Fruit fly (Drosophila melanogaster) whole organism, embryonic: Measurements from ENCODE around the gene Ttc26.

ENCODE experiments used
- Aef1 ChIP-seq: fragments of 200-800 bp; sonication (Bioruptor generic); IDR thresholded peaks from 3 replicates; pipeline ENCODE4 v1.3.6; 2022; ENCODE audit warnings: missing biosample characterization, missing genetic modification characterization
- Antp ChIP-seq: fragments of 200-800 bp; sonication (Bioruptor generic); optimal IDR thresholded peaks from 3 replicates; lab custom pipeline; 2016; ENCODE audit warnings: missing biosample characterization, missing genetic modification characterization
- BEAF-32 ChIP-seq: fragments of 200-800 bp; sonication (Bioruptor generic); optimal IDR thresholded peaks from 3 replicates; lab custom pipeline; 2017; ENCODE audit warnings: missing biosample characterization, missing genetic modification characterization, mild to moderate bottlenecking, moderate library complexity, missing genetic modification reagents
- Bgb ChIP-seq: fragments of 200-800 bp; sonication (Bioruptor generic); IDR thresholded peaks from 2 replicates; pipeline ENCODE4 v1.3.6; 2022; ENCODE audit warnings: missing biosample characterization, missing genetic modification characterization; ENCODE audit not compliant: partially characterized antibody
- CG10267 ChIP-seq: fragments of 200-800 bp; sonication (Bioruptor generic); optimal IDR thresholded peaks from 2 replicates; lab custom pipeline; 2018; ENCODE audit warnings: missing biosample characterization, mild to moderate bottlenecking, missing genetic modification characterization, moderate library complexity
- CG10462 ChIP-seq: fragments of 200-800 bp; sonication (Bioruptor generic); optimal IDR thresholded peaks from 2 replicates; lab custom pipeline; 2016; ENCODE audit warnings: missing biosample characterization, missing genetic modification characterization
- CG12942 ChIP-seq: fragments of 200-800 bp; sonication (Bioruptor generic); optimal IDR thresholded peaks from 3 replicates; lab custom pipeline; 2016; ENCODE audit warnings: missing biosample characterization, missing genetic modification characterization
- CG14965 ChIP-seq: fragments of 200-800 bp; sonication (Bioruptor generic); optimal IDR thresholded peaks from 2 replicates; lab custom pipeline; 2016; ENCODE audit warnings: missing biosample characterization, missing genetic modification characterization, borderline replicate concordance
- CG16863 ChIP-seq: fragments of 200-800 bp; sonication (Bioruptor generic); optimal IDR thresholded peaks from 3 replicates; lab custom pipeline; 2016; ENCODE audit warnings: missing biosample characterization, missing genetic modification characterization
- CG18262 ChIP-seq: fragments of 200-800 bp; optimal IDR thresholded peaks from 3 replicates; lab custom pipeline; 2019; ENCODE audit warnings: missing biosample characterization, mild to moderate bottlenecking, missing genetic modification characterization, moderate library complexity
- CG4328 ChIP-seq: fragments of 200-800 bp; sonication (Bioruptor generic); optimal IDR thresholded peaks from 3 replicates; lab custom pipeline; 2017; ENCODE audit warnings: missing biosample characterization, missing genetic modification reagents, missing genetic modification characterization
- CG43689 ChIP-seq: fragments of 200-800 bp; sonication (Bioruptor generic); IDR thresholded peaks from 2 replicates; pipeline ENCODE4 v1.3.6; 2022; ENCODE audit warnings: missing biosample characterization, missing genetic modification characterization
- CG4404 ChIP-seq: fragments of 200-800 bp; sonication (Bioruptor generic); IDR thresholded peaks from 2 replicates; pipeline ENCODE4 v1.3.6; 2022; ENCODE audit warnings: missing biosample characterization, missing genetic modification characterization
- CG4617 ChIP-seq: fragments of 200-800 bp; sonication (Bioruptor generic); optimal IDR thresholded peaks from 3 replicates; lab custom pipeline; 2016; ENCODE audit warnings: missing biosample characterization, missing genetic modification characterization, borderline replicate concordance
- CG4820 ChIP-seq: fragments of 200-800 bp; sonication (Bioruptor generic); optimal IDR thresholded peaks from 3 replicates; lab custom pipeline; 2016; ENCODE audit warnings: missing biosample characterization, missing genetic modification characterization
- CG5953 ChIP-seq: fragments of 200-800 bp; sonication (Bioruptor generic); IDR thresholded peaks from 2 replicates; pipeline ENCODE4 v1.3.6; 2022; ENCODE audit warnings: missing biosample characterization, missing genetic modification characterization
- CG8924 ChIP-seq: fragments of 200-800 bp; optimal IDR thresholded peaks from 3 replicates; lab custom pipeline; 2019; ENCODE audit warnings: missing biosample characterization, mild to moderate bottlenecking, missing genetic modification characterization, moderate library complexity
- E2f2 ChIP-seq: fragments of 200-800 bp; sonication (Bioruptor generic); IDR thresholded peaks from 2 replicates; pipeline ENCODE4 v1.3.6; 2022; ENCODE audit warnings: missing biosample characterization, missing genetic modification characterization
- Fer1 ChIP-seq: fragments of 200-800 bp; sonication (Bioruptor generic); optimal IDR thresholded peaks from 2 replicates; lab custom pipeline; 2017; ENCODE audit warnings: missing biosample characterization, mild to moderate bottlenecking, missing genetic modification characterization
- Fer3 ChIP-seq: fragments of 200-800 bp; sonication (Bioruptor generic); optimal IDR thresholded peaks from 2 replicates; lab custom pipeline; 2018; ENCODE audit warnings: missing biosample characterization, mild to moderate bottlenecking, missing genetic modification characterization, moderate library complexity
- Kr ChIP-seq: fragments of 200-800 bp; sonication (Bioruptor generic); optimal IDR thresholded peaks from 2 replicates; lab custom pipeline; 2017; ENCODE audit warnings: missing biosample characterization, mild to moderate bottlenecking, missing genetic modification characterization
- Myb ChIP-seq: fragments of 200-800 bp; sonication (Bioruptor generic); optimal IDR thresholded peaks from 2 replicates; lab custom pipeline; 2016; ENCODE audit warnings: missing biosample characterization, missing genetic modification characterization
- NFAT ChIP-seq: fragments of 200-800 bp; sonication (Bioruptor generic); IDR thresholded peaks from 2 replicates; pipeline ENCODE4 v1.3.6; 2022; ENCODE audit warnings: missing biosample characterization, missing genetic modification characterization
- Ssrp ChIP-seq: fragments of 200-800 bp; sonication (Bioruptor generic); optimal IDR thresholded peaks from 2 replicates; lab custom pipeline; 2018; ENCODE audit warnings: missing biosample characterization, mild to moderate bottlenecking, missing genetic modification characterization, moderate library complexity
- Trl ChIP-seq, 3 experiments: fragments of >200 bp in 2 of 3; fragments of 200-800 bp in 1 of 3; sonication (Bioruptor generic) in 1 of 3; optimal IDR thresholded peaks; 2 replicates in 1 of 3; 3 replicates in 2 of 3; lab custom pipeline; 2016 to 2017; ENCODE audit warnings: missing biosample characterization in 1 of 3, missing genetic modification characterization in 1 of 3
- al ChIP-seq: fragments of 200-800 bp; sonication (Bioruptor generic); IDR thresholded peaks from 2 replicates; pipeline ENCODE4 v1.3.6; 2022; ENCODE audit warnings: missing biosample characterization, missing genetic modification characterization
- az2 ChIP-seq: fragments of 200-800 bp; sonication (Bioruptor generic); optimal IDR thresholded peaks from 3 replicates; lab custom pipeline; 2016; ENCODE audit warnings: missing biosample characterization, missing genetic modification characterization
- cad ChIP-seq: fragments of >200 bp; optimal IDR thresholded peaks from 2 replicates; lab custom pipeline; 2017; ENCODE audit warnings: missing biosample characterization, missing genetic modification characterization
- caup ChIP-seq: fragments of 200-800 bp; sonication (Bioruptor generic); optimal IDR thresholded peaks from 3 replicates; lab custom pipeline; 2017; ENCODE audit warnings: missing biosample characterization, mild to moderate bottlenecking, missing genetic modification characterization, moderate library complexity; ENCODE audit not compliant: severe bottlenecking
- da ChIP-seq: fragments of 200-800 bp; sonication (Bioruptor generic); optimal IDR thresholded peaks from 2 replicates; lab custom pipeline; 2016; ENCODE audit warnings: missing biosample characterization, missing genetic modification characterization
- danr ChIP-seq: fragments of 200-800 bp; sonication (Bioruptor generic); IDR thresholded peaks from 2 replicates; pipeline ENCODE4 v1.3.6; 2022; ENCODE audit warnings: missing biosample characterization, missing genetic modification characterization
- dimm ChIP-seq: fragments of 200-800 bp; sonication (Bioruptor generic); IDR thresholded peaks from 2 replicates; pipeline ENCODE4 v1.3.6; 2022; ENCODE audit warnings: missing biosample characterization, missing genetic modification characterization
- dmrt99B ChIP-seq: fragments of 200-800 bp; sonication (Bioruptor generic); optimal IDR thresholded peaks from 2 replicates; lab custom pipeline; 2018; ENCODE audit warnings: missing biosample characterization, mild to moderate bottlenecking, missing genetic modification characterization, moderate library complexity
- gce ChIP-seq: fragments of 200-800 bp; sonication (Bioruptor generic); IDR thresholded peaks from 3 replicates; pipeline ENCODE4 v1.3.6; 2022; ENCODE audit warnings: missing biosample characterization, missing genetic modification characterization
- grn ChIP-seq: fragments of 200-800 bp; sonication (Bioruptor generic); optimal IDR thresholded peaks from 3 replicates; lab custom pipeline; 2017; ENCODE audit warnings: missing biosample characterization, missing genetic modification characterization
- jing ChIP-seq: fragments of 200-800 bp; sonication (Bioruptor generic); optimal IDR thresholded peaks from 2 replicates; lab custom pipeline; 2018; ENCODE audit warnings: missing biosample characterization, mild to moderate bottlenecking, missing genetic modification characterization
- kay ChIP-seq: fragments of 200-800 bp; sonication (Bioruptor generic); optimal IDR thresholded peaks from 2 replicates; lab custom pipeline; 2016; ENCODE audit warnings: missing biosample characterization, missing genetic modification characterization
- klu ChIP-seq: fragments of 200-800 bp; sonication (Bioruptor generic); IDR thresholded peaks from 2 replicates; pipeline ENCODE4 v1.3.6; 2022; ENCODE audit warnings: missing biosample characterization, missing genetic modification characterization
- lilli ChIP-seq: fragments of 200-800 bp; sonication (Bioruptor generic); optimal IDR thresholded peaks from 3 replicates; lab custom pipeline; 2016; ENCODE audit warnings: missing biosample characterization, missing genetic modification characterization
- luna ChIP-seq: fragments of 200-800 bp; sonication (Bioruptor generic); optimal IDR thresholded peaks from 2 replicates; lab custom pipeline; 2016; ENCODE audit warnings: missing biosample characterization, missing genetic modification characterization
- pan ChIP-seq, 4 experiments: fragments of >200 bp in 3 of 4; fragments of 200-800 bp in 1 of 4; sonication (Bioruptor generic) in 1 of 4; optimal IDR thresholded peaks in 3 of 4; IDR thresholded peaks in 1 of 4; 2 replicates each; pipeline versions ENCODE4 v1.3.6 to Lab custom; 2017 to 2022; ENCODE audit warnings: missing biosample characterization in 2 of 4, missing genetic modification characterization in 2 of 4, mixed read lengths in 1 of 4
- phol ChIP-seq: fragments of 200-800 bp; sonication (Bioruptor generic); optimal IDR thresholded peaks from 3 replicates; lab custom pipeline; 2018; ENCODE audit warnings: missing biosample characterization, mild to moderate bottlenecking, missing genetic modification characterization, moderate library complexity
- pnt ChIP-seq: fragments of 200-800 bp; sonication (Bioruptor generic); optimal IDR thresholded peaks from 3 replicates; lab custom pipeline; 2016; ENCODE audit warnings: missing biosample characterization, missing genetic modification characterization
- pros ChIP-seq: fragments of 200-800 bp; sonication (Bioruptor generic); optimal IDR thresholded peaks from 3 replicates; lab custom pipeline; 2019; ENCODE audit warnings: missing biosample characterization, mild to moderate bottlenecking, missing genetic modification characterization, moderate library complexity
- run ChIP-seq: fragments of 200-800 bp; sonication (Bioruptor generic); optimal IDR thresholded peaks from 3 replicates; lab custom pipeline; 2018; ENCODE audit warnings: missing biosample characterization, mild to moderate bottlenecking, missing genetic modification characterization
- slou ChIP-seq: fragments of 200-800 bp; sonication (Bioruptor generic); optimal IDR thresholded peaks from 3 replicates; lab custom pipeline; 2016; ENCODE audit warnings: missing biosample characterization, missing genetic modification characterization
- slp2 ChIP-seq: fragments of 200-800 bp; sonication (Bioruptor generic); optimal IDR thresholded peaks from 2 replicates; lab custom pipeline; 2016; ENCODE audit warnings: missing biosample characterization, missing genetic modification characterization
- trem ChIP-seq: fragments of 200-800 bp; optimal IDR thresholded peaks from 3 replicates; lab custom pipeline; 2019; ENCODE audit warnings: missing biosample characterization, mild to moderate bottlenecking, missing genetic modification characterization, moderate library complexity
- unc-4 ChIP-seq: fragments of 200-800 bp; sonication (Bioruptor generic); IDR thresholded peaks from 2 replicates; pipeline ENCODE4 v1.3.6; 2022; ENCODE audit warnings: missing biosample characterization, missing genetic modification characterization; ENCODE audit not compliant: partially characterized antibody
- vfl ChIP-seq: fragments of 200-800 bp; sonication (Bioruptor generic); optimal IDR thresholded peaks from 2 replicates; lab custom pipeline; 2016; ENCODE audit warnings: missing biosample characterization, missing genetic modification characterization

The Ttc26 gene

DNA sequence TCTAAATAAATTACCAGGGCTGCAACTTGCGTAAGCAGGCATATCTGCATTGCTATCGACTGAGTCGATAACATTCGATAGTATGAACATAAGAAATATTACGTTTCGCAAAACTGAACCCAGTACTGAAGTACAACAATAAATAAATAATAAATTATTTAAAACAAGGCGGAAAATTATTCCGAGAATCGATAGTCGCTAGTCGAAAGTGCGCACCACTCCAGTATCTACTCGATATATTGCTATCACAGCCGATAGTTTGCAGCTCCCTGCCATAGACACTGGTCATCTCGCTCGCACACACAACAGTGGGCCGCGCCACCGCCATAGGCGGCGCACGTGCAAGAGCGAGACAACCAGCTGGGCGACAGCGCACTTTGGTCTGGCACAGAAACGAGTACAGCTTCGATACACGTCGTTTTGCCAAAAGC is 19.2 kb downstream of the Ttc26 start, which contains the start of gene nsl1 (continued):
- TF ChIP-seq CG10462 (peak; percentile 54), trem (tag; lab: Kevin White, UChicago) (peak; percentile 96), Bgb (GFP tag; lab: Robert Waterston, UW) (peak; percentile 97), CG4820 (GFP tag; lab: Kevin White, UChicago) (peak; percentile 14), CG4328 (GFP tag; lab: Kevin White, UChicago) (no peak), danr (GFP tag; lab: Robert Waterston, UW) (no peak), dmrt99B (no peak), BEAF-32 (GFP tag; lab: Kevin White, UChicago) (peak; percentile 99), phol (tag; lab: Kevin White, UChicago) (peak; percentile 62), Ssrp (tag; lab: Kevin White, UChicago) (no peak), da (no peak), pnt (GFP tag; lab: Kevin White, UChicago) (no peak), CG8924 (tag; lab: Kevin White, UChicago) (peak; percentile 50), CG43689 (no peak), E2f2 (GFP tag; lab: Robert Waterston, UW) (peak; percentile 61), CG12942 (GFP tag; lab: Kevin White, UChicago) (peak; percentile 39), klu (GFP tag; lab: Robert Waterston, UW) (no peak), CG16863 (peak; percentile 78), az2 (GFP tag; lab: Kevin White, UChicago) (no peak), vfl (no peak), CG14965 (GFP tag; lab: Kevin White, UChicago) (no peak), jing (GFP tag; lab: Kevin White, UChicago) (no peak), Aef1 (GFP tag; lab: Robert Waterston, UW) (0 out of 3 replicates have a peak, but pooled peaks have one; percentile 18), Trl (optimal IDR thresholded peaks at IDR 0.05; lab: Kevin White, UChicago) (no peak), Trl (GFP tag; optimal IDR thresholded peaks at IDR 0.05; lab: Kevin White, UChicago) (no peak), CG10267 (peak; percentile 74), kay (GFP tag; lab: Kevin White, UChicago) (no peak), run (no peak), lilli (GFP tag; lab: Kevin White, UChicago) (peak; percentile 43), Antp (GFP tag; lab: Kevin White, UChicago) (peak; percentile 24), unc-4 (peak; percentile 95), CG4617 (peak; percentile 40), Myb (GFP tag; lab: Kevin White, UChicago) (no peak), cad (GFP tag; lab: Kevin White, UChicago) (no peak), gce (GFP tag; lab: Robert Waterston, UW) (no peak), caup (GFP tag; lab: Kevin White, UChicago) (peak; percentile 63), Fer1 (GFP tag; lab: Kevin White, UChicago) (peak; percentile 39), NFAT (GFP tag; lab: Robert Waterston, UW) (no peak), pros (GFP tag; lab: Kevin White, UChicago) (no peak), CG18262 (tag; lab: Kevin White, UChicago) (peak; percentile 37), slp2 (GFP tag; lab: Kevin White, UChicago) (no peak), Fer3 (tag; lab: Kevin White, UChicago) (no peak), dimm (GFP tag; lab: Robert Waterston, UW) (no peak), Kr (GFP tag; lab: Kevin White, UChicago) (no peak), CG4404 (GFP tag; lab: Robert Waterston, UW) (peak; percentile 38; the same call in 1 of the 2 replicates), CG5953 (GFP tag; lab: Robert Waterston, UW) (no peak), grn (GFP tag; lab: Kevin White, UChicago) (no peak), pan (optimal IDR thresholded peaks at IDR 0.05; lab: Kevin White, UChicago) (no peak), pan (GFP tag; optimal IDR thresholded peaks at IDR 0.05 in 1 of 2, IDR thresholded peaks at IDR 0.05 in 1 of 2) (peak in 1 of 2 experiments; percentile 41), al (0 out of 2 replicates have a peak, but pooled peaks have one; percentile 29), luna (GFP tag; lab: Kevin White, UChicago) (no peak), slou (GFP tag; lab: Kevin White, UChicago) (peak; percentile 7)
